Worm (Caenorhabditis elegans): ENCODE measurements around the gene F10G2.2.

ce11 chrV:7352186-7353053 is 21.5 kb downstream of the F10G2.2 start, which contains the start of the genes srh-231 and srh-275:
- TF ChIP-seq aly-1 (tag; optimal IDR thresholded peaks at IDR 0.05) = no peak
- TF ChIP-seq tra-4 (tag; optimal IDR thresholded peaks at IDR 0.05) = no peak
- no peak for TF ChIP-seq ama-1 (optimal IDR thresholded peaks at IDR 0.05)
